Worm (Caenorhabditis elegans) whole organism, late embryonic: ENCODE measurements around the gene pdi-2.

Experiments used
- ceh-6 ChIP-seq: fragments of 200-800 bp; sonication (Bioruptor generic); optimal IDR thresholded peaks from 2 replicates; lab custom pipeline; 2018; ENCODE audit warnings: mild to moderate bottlenecking, missing genetic modification characterization, missing compliant biosample characterization
- nhr-232 ChIP-seq: sonication (generic microtip); optimal IDR thresholded peaks from 2 replicates; lab custom pipeline; 2016; ENCODE audit warnings: missing genetic modification characterization, missing compliant biosample characterization
- pag-3 ChIP-seq: sonication (generic microtip); optimal IDR thresholded peaks from 2 replicates; lab custom pipeline; 2016; ENCODE audit warnings: missing compliant biosample characterization, missing genetic modification characterization, borderline replicate concordance

DNA sequence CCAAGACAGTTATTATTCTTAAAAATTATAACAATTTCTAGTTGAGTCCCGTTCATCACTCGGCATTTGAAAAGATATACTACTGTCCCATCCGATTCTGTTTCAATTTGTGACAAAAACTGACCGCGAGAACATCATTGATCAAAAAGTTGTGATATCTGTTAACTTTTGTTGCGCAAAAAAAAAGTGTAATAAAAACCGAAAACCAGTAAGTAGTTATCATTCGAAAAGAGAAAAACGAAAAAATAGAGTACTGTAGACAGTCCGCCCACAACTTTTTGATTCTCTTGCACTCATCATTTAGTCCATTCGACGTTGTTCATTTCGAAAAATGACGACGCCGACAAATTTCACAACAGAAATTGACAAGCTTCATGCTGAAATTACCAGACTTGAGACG, 47.2 kb downstream of the pdi-2 start, which contains the start of gene amt-1:
- TF ChIP-seq nhr-232 (tag; lab: Kevin White, UChicago) (no peak), pag-3 (tag; lab: Kevin White, UChicago) (no peak), ceh-6 (no peak)
